Fruit fly (Drosophila melanogaster) whole organism, embryonic: Measurements from ENCODE around the gene tub.
A peak's percentile ranks its signal among the peaks of the same experiment; 100 is the strongest.

Source experiments
- Aef1 ChIP-seq: fragments of 200-800 bp; sonication (Bioruptor generic); IDR thresholded peaks from 3 replicates; pipeline ENCODE4 v1.3.6; 2022; ENCODE audit warnings: missing biosample characterization, missing genetic modification characterization
- Bgb ChIP-seq: fragments of 200-800 bp; sonication (Bioruptor generic); IDR thresholded peaks from 2 replicates; pipeline ENCODE4 v1.3.6; 2022; ENCODE audit warnings: missing biosample characterization, missing genetic modification characterization; ENCODE audit not compliant: partially characterized antibody
- CG10366 ChIP-seq: fragments of 200-800 bp; sonication (Bioruptor generic); IDR thresholded peaks from 2 replicates; pipeline ENCODE4 v1.3.6; 2022; ENCODE audit warnings: missing biosample characterization, missing genetic modification characterization
- CG10565 ChIP-seq: fragments of 200-800 bp; sonication (Bioruptor generic); optimal IDR thresholded peaks from 3 replicates; lab custom pipeline; 2016; ENCODE audit warnings: missing biosample characterization, mild to moderate bottlenecking, missing genetic modification characterization
- CG11085 ChIP-seq: fragments of 200-800 bp; sonication (Bioruptor generic); IDR thresholded peaks from 2 replicates; pipeline ENCODE4 v1.3.6; 2022; ENCODE audit warnings: missing biosample characterization, missing genetic modification characterization
- CG11696 ChIP-seq: fragments of 200-800 bp; sonication (Bioruptor generic); IDR thresholded peaks from 2 replicates; pipeline ENCODE4 v1.3.6; 2022; ENCODE audit warnings: missing biosample characterization, missing genetic modification characterization
- CG1233 ChIP-seq: fragments of 200-800 bp; sonication (Bioruptor generic); optimal IDR thresholded peaks from 4 replicates; lab custom pipeline; 2018; ENCODE audit warnings: missing biosample characterization, mild to moderate bottlenecking, missing genetic modification characterization
- CG12659 ChIP-seq: fragments of 200-800 bp; sonication (Bioruptor generic); optimal IDR thresholded peaks from 3 replicates; lab custom pipeline; 2017; ENCODE audit warnings: mild to moderate bottlenecking, missing biosample characterization, missing genetic modification reagents, missing genetic modification characterization
- CG14441 ChIP-seq: fragments of 200-800 bp; sonication (Bioruptor generic); IDR thresholded peaks from 2 replicates; pipeline ENCODE4 v1.3.6; 2022; ENCODE audit warnings: missing biosample characterization, missing genetic modification characterization
- CG14710 ChIP-seq: fragments of 200-800 bp; sonication (Bioruptor generic); optimal IDR thresholded peaks from 3 replicates; lab custom pipeline; 2019; ENCODE audit warnings: missing biosample characterization, mild to moderate bottlenecking, missing genetic modification characterization, moderate library complexity
- CG15073 ChIP-seq: fragments of 200-800 bp; sonication (Bioruptor generic); optimal IDR thresholded peaks from 2 replicates; lab custom pipeline; 2016; ENCODE audit warnings: missing biosample characterization, missing genetic modification characterization
- CG15514 ChIP-seq: fragments of 200-800 bp; sonication (Bioruptor generic); optimal IDR thresholded peaks from 3 replicates; lab custom pipeline; 2017; ENCODE audit warnings: missing biosample characterization, missing genetic modification characterization, mild to moderate bottlenecking, moderate library complexity, missing genetic modification reagents
- CG16815 ChIP-seq: fragments of 200-800 bp; sonication (Bioruptor generic); optimal IDR thresholded peaks from 3 replicates; lab custom pipeline; 2017; ENCODE audit warnings: missing biosample characterization, mild to moderate bottlenecking, missing genetic modification characterization
- CG2129 ChIP-seq: fragments of 200-800 bp; sonication (Bioruptor generic); IDR thresholded peaks from 2 replicates; pipeline ENCODE4 v1.3.6; 2022; ENCODE audit warnings: missing biosample characterization, missing genetic modification characterization; ENCODE audit not compliant: partially characterized antibody
- CG2199 ChIP-seq: fragments of 200-800 bp; sonication (Bioruptor generic); IDR thresholded peaks from 3 replicates; pipeline ENCODE4 v1.3.6; 2022; ENCODE audit warnings: missing biosample characterization, missing genetic modification characterization
- CG4707 ChIP-seq: fragments of 200-800 bp; sonication (Bioruptor generic); optimal IDR thresholded peaks from 2 replicates; lab custom pipeline; 2018; ENCODE audit warnings: missing biosample characterization, mild to moderate bottlenecking, missing genetic modification characterization, moderate library complexity
- CG7357 ChIP-seq: fragments of 200-800 bp; sonication (Bioruptor generic); IDR thresholded peaks from 3 replicates; pipeline ENCODE4 v1.3.6; 2022; ENCODE audit warnings: missing biosample characterization, missing genetic modification characterization
- CkIIα-i1 ChIP-seq: fragments of 200-800 bp; sonication (Bioruptor generic); IDR thresholded peaks from 2 replicates; pipeline ENCODE4 v1.3.6; 2022; ENCODE audit warnings: missing biosample characterization, missing genetic modification characterization
- Doc2 ChIP-seq: fragments of 200-800 bp; sonication (Bioruptor generic); IDR thresholded peaks from 2 replicates; pipeline ENCODE4 v1.3.6; 2022; ENCODE audit warnings: missing biosample characterization, missing genetic modification characterization
- Eip74EF ChIP-seq, 2 experiments: fragments of 200-800 bp in 1 of 2; fragments of >200 bp in 1 of 2; sonication (Bioruptor generic) in 1 of 2; optimal IDR thresholded peaks; 2 replicates each; lab custom pipeline; 2017 to 2019; ENCODE audit warnings: missing biosample characterization in 2 of 2, missing genetic modification characterization in 2 of 2, mild to moderate bottlenecking in 1 of 2, moderate library complexity in 1 of 2
- Elba2 ChIP-seq: fragments of 200-800 bp; sonication (Bioruptor generic); optimal IDR thresholded peaks from 3 replicates; lab custom pipeline; 2016; ENCODE audit warnings: missing biosample characterization, missing genetic modification characterization
- HmgD ChIP-seq: fragments of 200-800 bp; sonication (Bioruptor generic); optimal IDR thresholded peaks from 3 replicates; lab custom pipeline; 2016; ENCODE audit warnings: missing biosample characterization, missing genetic modification characterization
- Lim3 ChIP-seq: fragments of 200-800 bp; sonication (Bioruptor generic); IDR thresholded peaks from 2 replicates; pipeline ENCODE4 v1.3.6; 2022; ENCODE audit warnings: missing biosample characterization, missing genetic modification characterization
- Oli ChIP-seq: fragments of 200-800 bp; sonication (Bioruptor generic); optimal IDR thresholded peaks from 2 replicates; lab custom pipeline; 2018; ENCODE audit warnings: missing biosample characterization, mild to moderate bottlenecking, missing genetic modification characterization, moderate library complexity
- Ssrp ChIP-seq: fragments of 200-800 bp; sonication (Bioruptor generic); optimal IDR thresholded peaks from 2 replicates; lab custom pipeline; 2018; ENCODE audit warnings: missing biosample characterization, mild to moderate bottlenecking, missing genetic modification characterization, moderate library complexity
- abd-A ChIP-seq: fragments of 200-800 bp; sonication (Bioruptor generic); optimal IDR thresholded peaks from 3 replicates; lab custom pipeline; 2019; ENCODE audit warnings: missing biosample characterization, mild to moderate bottlenecking, missing genetic modification characterization, moderate library complexity
- aop ChIP-seq: fragments of 200-800 bp; sonication (Bioruptor generic); IDR thresholded peaks from 2 replicates; pipeline ENCODE4 v1.3.6; 2022; ENCODE audit warnings: missing biosample characterization, missing genetic modification characterization
- cg ChIP-seq: fragments of 200-800 bp; sonication (Bioruptor generic); optimal IDR thresholded peaks from 3 replicates; lab custom pipeline; 2019; ENCODE audit warnings: missing biosample characterization, mild to moderate bottlenecking, missing genetic modification characterization, moderate library complexity
- dan ChIP-seq: fragments of 200-800 bp; sonication (Bioruptor generic); IDR thresholded peaks from 2 replicates; pipeline ENCODE4 v1.3.6; 2022; ENCODE audit warnings: missing biosample characterization, missing genetic modification characterization
- dpn ChIP-seq, 2 experiments: fragments of 200-800 bp; sonication (Bioruptor generic); optimal IDR thresholded peaks; 3 replicates each; lab custom pipeline; 2016; ENCODE audit warnings: missing biosample characterization in 2 of 2, missing genetic modification characterization in 2 of 2
- dysf ChIP-seq: fragments of 200-800 bp; sonication (Bioruptor generic); IDR thresholded peaks from 3 replicates; pipeline ENCODE4 v1.3.6; 2022; ENCODE audit warnings: missing biosample characterization, missing genetic modification characterization
- eve ChIP-seq, 2 experiments: fragments of >200 bp; optimal IDR thresholded peaks; 2 replicates each; lab custom pipeline; 2017; ENCODE audit warnings: missing biosample characterization in 2 of 2, missing genetic modification characterization in 2 of 2
- grn ChIP-seq: fragments of 200-800 bp; sonication (Bioruptor generic); optimal IDR thresholded peaks from 3 replicates; lab custom pipeline; 2017; ENCODE audit warnings: missing biosample characterization, missing genetic modification characterization
- inv ChIP-seq: fragments of 200-800 bp; sonication (Bioruptor generic); IDR thresholded peaks from 2 replicates; pipeline ENCODE4 v1.3.6; 2022; ENCODE audit warnings: missing biosample characterization, missing genetic modification characterization; ENCODE audit not compliant: partially characterized antibody
- nerfin-2 ChIP-seq: fragments of 200-800 bp; sonication (Bioruptor generic); IDR thresholded peaks from 2 replicates; pipeline ENCODE4 v1.3.6; 2022; ENCODE audit warnings: missing biosample characterization, missing genetic modification characterization; ENCODE audit not compliant: partially characterized antibody
- onecut ChIP-seq: fragments of 200-800 bp; sonication (Bioruptor generic); IDR thresholded peaks from 2 replicates; pipeline ENCODE4 v1.3.6; 2022; ENCODE audit warnings: missing biosample characterization, missing genetic modification characterization
- peb ChIP-seq: fragments of 200-800 bp; sonication (Bioruptor generic); IDR thresholded peaks from 2 replicates; pipeline ENCODE4 v1.3.6; 2022; ENCODE audit warnings: missing biosample characterization, missing genetic modification characterization
- shn ChIP-seq: fragments of 200-800 bp; sonication (Bioruptor generic); optimal IDR thresholded peaks from 3 replicates; lab custom pipeline; 2016; ENCODE audit warnings: missing biosample characterization, missing genetic modification characterization
- sima ChIP-seq: fragments of 200-800 bp; sonication (Bioruptor generic); optimal IDR thresholded peaks from 2 replicates; lab custom pipeline; 2016; ENCODE audit warnings: missing biosample characterization, missing genetic modification characterization
- slp2 ChIP-seq: fragments of 200-800 bp; sonication (Bioruptor generic); optimal IDR thresholded peaks from 2 replicates; lab custom pipeline; 2016; ENCODE audit warnings: missing biosample characterization, missing genetic modification characterization
- sna ChIP-seq: fragments of 200-800 bp; sonication (Bioruptor generic); IDR thresholded peaks from 2 replicates; pipeline ENCODE4 v1.3.6; 2022; ENCODE audit warnings: missing biosample characterization, missing genetic modification characterization; ENCODE audit not compliant: partially characterized antibody
- stwl ChIP-seq: fragments of 200-800 bp; sonication (Bioruptor generic); optimal IDR thresholded peaks from 3 replicates; lab custom pipeline; 2018; ENCODE audit warnings: missing biosample characterization, mild to moderate bottlenecking, missing genetic modification characterization, moderate library complexity
- tgo ChIP-seq: fragments of 200-800 bp; sonication (Bioruptor generic); IDR thresholded peaks from 3 replicates; pipeline ENCODE4 v1.3.6; 2022; ENCODE audit warnings: missing biosample characterization, missing genetic modification characterization
- twi ChIP-seq: fragments of 200-800 bp; optimal IDR thresholded peaks from 2 replicates; lab custom pipeline; 2019; ENCODE audit warnings: missing biosample characterization, mild to moderate bottlenecking, missing genetic modification characterization, moderate library complexity
- wdn ChIP-seq: fragments of 200-800 bp; sonication (Bioruptor generic); IDR thresholded peaks from 2 replicates; pipeline ENCODE4 v1.3.6; 2022; ENCODE audit warnings: missing biosample characterization, missing genetic modification characterization
- wek ChIP-seq: fragments of 200-800 bp; sonication (Bioruptor generic); optimal IDR thresholded peaks from 3 replicates; lab custom pipeline; 2018; ENCODE audit warnings: missing biosample characterization, mild to moderate bottlenecking, missing genetic modification characterization, moderate library complexity
- wor ChIP-seq: fragments of 200-800 bp; sonication (Bioruptor generic); IDR thresholded peaks from 2 replicates; pipeline ENCODE4 v1.3.6; 2022; ENCODE audit warnings: missing biosample characterization, missing genetic modification characterization
- zen ChIP-seq: fragments of 200-800 bp; sonication (Bioruptor generic); optimal IDR thresholded peaks from 3 replicates; lab custom pipeline; 2018; ENCODE audit warnings: missing biosample characterization, mild to moderate bottlenecking, missing genetic modification characterization, moderate library complexity

Gene tub

dm6 chr3R:4394654-4395581 lies 7.4 kb downstream of the tub start (continued):
- TF ChIP-seq dpn (GFP tag; optimal IDR thresholded peaks at IDR 0.05; lab: Kevin White, UChicago) (peak; percentile 86 to 91), CG7357 (peak; percentile 79), twi (tag; lab: Kevin White, UChicago) (peak; percentile 57), cg (GFP tag; lab: Kevin White, UChicago) (peak; percentile 56), peb (GFP tag; lab: Robert Waterston, UW) (no peak; the same call in 1 of the 2 replicates), slp2 (GFP tag; lab: Kevin White, UChicago) (peak; percentile 73), wdn (GFP tag; lab: Robert Waterston, UW) (peak; percentile 75), sima (GFP tag; lab: Kevin White, UChicago) (peak; percentile 14), wor (peak; percentile 85), zen (tag; lab: Kevin White, UChicago) (peak; percentile 64), inv (GFP tag; lab: Robert Waterston, UW) (no peak), nerfin-2 (GFP tag; lab: Robert Waterston, UW) (no peak), aop (GFP tag; lab: Robert Waterston, UW) (no peak), CG15514 (GFP tag; lab: Kevin White, UChicago) (peak; percentile 78), stwl (tag; lab: Kevin White, UChicago) (no peak), sna (no peak), Aef1 (peak; percentile 83), Doc2 (GFP tag; lab: Robert Waterston, UW) (no peak), CG1233 (GFP tag; lab: Kevin White, UChicago) (peak; percentile 75), onecut (GFP tag; lab: Robert Waterston, UW) (peak; percentile 74), eve (GFP tag; optimal IDR thresholded peaks at IDR 0.05; lab: Kevin White, UChicago) (no peak), shn (peak; percentile 69), dan (GFP tag; lab: Robert Waterston, UW) (no peak), Oli (tag; lab: Kevin White, UChicago) (peak; percentile 90), CG4707 (GFP tag; lab: Kevin White, UChicago) (peak; percentile 52), Ssrp (tag; lab: Kevin White, UChicago) (peak; percentile 76), Bgb (GFP tag; lab: Robert Waterston, UW) (no peak), dysf (GFP tag; lab: Robert Waterston, UW) (peak; percentile 94), CG2199 (GFP tag; lab: Robert Waterston, UW) (peak; percentile 91; the same call in 2 of the 3 replicates), CG16815 (peak; percentile 65), wek (GFP tag; lab: Kevin White, UChicago) (peak; percentile 52), abd-A (tag; lab: Kevin White, UChicago) (no peak), CG2129 (GFP tag; lab: Robert Waterston, UW) (no peak), Eip74EF (GFP tag; optimal IDR thresholded peaks at IDR 0.05; lab: Kevin White, UChicago) (peak in 1 of 2 experiments; percentile 85), CG10565 (GFP tag; lab: Kevin White, UChicago) (peak; percentile 7), CG14441 (GFP tag; lab: Robert Waterston, UW) (peak; percentile 92), HmgD (GFP tag; lab: Kevin White, UChicago) (peak; percentile 72), CG15073 (GFP tag; lab: Kevin White, UChicago) (no peak), CG10366 (GFP tag; lab: Robert Waterston, UW) (peak; percentile 91), CkIIα-i1 (GFP tag; lab: Robert Waterston, UW) (no peak), Elba2 (GFP tag; lab: Kevin White, UChicago) (no peak), CG11696 (peak; percentile 68), CG11085 (GFP tag; lab: Robert Waterston, UW) (peak; percentile 58), tgo (GFP tag; lab: Robert Waterston, UW) (peak; percentile 89), CG14710 (peak; percentile 64), grn (GFP tag; lab: Kevin White, UChicago) (peak; percentile 89), Lim3 (GFP tag; lab: Robert Waterston, UW) (peak; percentile 77; the same call in 1 of the 2 replicates), CG12659 (peak; percentile 88)
